Worm (Caenorhabditis elegans): ENCODE data around the gene C27A2.7.

DNA sequence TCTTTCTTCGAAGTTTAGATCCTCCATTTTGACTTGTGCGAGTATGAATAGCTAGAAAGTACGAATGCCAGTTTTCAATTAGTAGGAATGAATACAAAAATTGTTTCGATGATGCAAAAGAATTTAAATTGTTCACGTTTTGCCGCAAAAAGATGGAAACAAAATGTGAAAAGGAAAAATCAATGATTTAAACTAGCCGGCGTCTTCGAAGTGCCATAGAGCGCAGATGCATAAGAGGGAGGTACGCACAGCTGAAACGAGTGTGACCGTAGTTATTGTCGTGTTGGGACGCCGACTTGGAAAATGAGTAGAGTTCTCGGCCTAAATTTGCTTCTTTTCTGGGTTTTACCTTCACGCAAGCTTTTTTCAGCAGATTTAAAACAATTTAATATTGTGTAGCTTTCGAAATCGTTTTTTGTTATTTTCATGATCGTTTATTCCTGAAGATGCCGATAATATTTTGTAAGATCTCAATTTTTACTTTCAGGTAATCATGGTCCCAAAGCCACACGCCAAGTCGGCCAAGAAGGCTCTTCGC, 16.0 kb downstream of the C27A2.7 start, which contains the start of the genes ify-1 and rpl-22:
- TF ChIP-seq flt-1 (GFP tag; IDR thresholded peaks at IDR 0.05) = peak; percentile 69; the same call in 1 of the 2 replicates
- TF ChIP-seq F13C5.2 (tag; optimal IDR thresholded peaks at IDR 0.05) = peak; percentile 83
- no peak for TF ChIP-seq ama-1 (optimal IDR thresholded peaks at IDR 0.05)
- TF ChIP-seq hnd-1 (tag; optimal IDR thresholded peaks at IDR 0.05) = no peak
- no peak; the same call in 1 of the 2 replicates for TF ChIP-seq scrt-1 (GFP tag; IDR thresholded peaks at IDR 0.05)
- no peak for TF ChIP-seq pes-1 (GFP tag; IDR thresholded peaks at IDR 0.05)
- no peak for TF ChIP-seq hmbx-1 (tag; optimal IDR thresholded peaks at IDR 0.05)
- no peak for TF ChIP-seq ceh-36 (tag; optimal IDR thresholded peaks at IDR 0.05)
- no peak for TF ChIP-seq tbx-11 (GFP tag; IDR thresholded peaks at IDR 0.05)
- no peak for TF ChIP-seq aly-1 (tag; optimal IDR thresholded peaks at IDR 0.05)
- TF ChIP-seq ets-7 (tag; optimal IDR thresholded peaks at IDR 0.05) = no peak
- TF ChIP-seq tra-4 (tag; optimal IDR thresholded peaks at IDR 0.05) = no peak
- no peak for TF ChIP-seq sea-1 (GFP tag; conservative IDR thresholded peaks at IDR 0.05)
- peak; percentile 65 for TF ChIP-seq hmg-4 (GFP tag; optimal IDR thresholded peaks at IDR 0.05)
